Fruit fly (Drosophila melanogaster) whole organism, prepupa: ENCODE results near the gene Polr2A.

Experiments used
- CG10669 ChIP-seq: fragments of 200-800 bp; sonication (Bioruptor generic); optimal IDR thresholded peaks from 3 replicates; lab custom pipeline; 2018; ENCODE audit warnings: missing biosample characterization, mild to moderate bottlenecking, missing genetic modification characterization, moderate library complexity
- CG15336 ChIP-seq: fragments of 200-800 bp; sonication (Bioruptor generic); IDR thresholded peaks from 2 replicates; pipeline ENCODE4 v1.3.6; 2022; ENCODE audit warnings: missing biosample characterization, missing genetic modification characterization
- CG7368 ChIP-seq: fragments of 200-800 bp; sonication (Bioruptor generic); optimal IDR thresholded peaks from 3 replicates; lab custom pipeline; 2016; ENCODE audit warnings: missing biosample characterization, missing genetic modification characterization
- CG8632 ChIP-seq: fragments of 200-800 bp; sonication (Bioruptor generic); optimal IDR thresholded peaks from 3 replicates; lab custom pipeline; 2016; ENCODE audit warnings: missing biosample characterization, missing genetic modification characterization
- CG9139 ChIP-seq: fragments of 200-800 bp; sonication (Bioruptor generic); optimal IDR thresholded peaks from 3 replicates; lab custom pipeline; 2017; ENCODE audit warnings: missing biosample characterization, mild to moderate bottlenecking, missing genetic modification characterization
- Eip75B ChIP-seq: fragments of 200-800 bp; sonication (Bioruptor generic); optimal IDR thresholded peaks from 3 replicates; lab custom pipeline; 2016; ENCODE audit warnings: missing biosample characterization, missing genetic modification characterization
- Eip78C ChIP-seq: fragments of 200-800 bp; sonication (Bioruptor generic); peaks from one replicate; lab custom pipeline; 2016; ENCODE audit warnings: missing biosample characterization, missing genetic modification characterization
- OdsH ChIP-seq: fragments of 200-800 bp; sonication (Bioruptor generic); optimal IDR thresholded peaks from 3 replicates; lab custom pipeline; 2016; ENCODE audit warnings: missing biosample characterization, missing genetic modification characterization
- Sox102F ChIP-seq: fragments of 200-800 bp; sonication (Bioruptor generic); optimal IDR thresholded peaks from 2 replicates; lab custom pipeline; 2016; ENCODE audit warnings: missing biosample characterization, mild to moderate bottlenecking, missing genetic modification characterization
- dac ChIP-seq: fragments of 200-800 bp; sonication (Bioruptor generic); optimal IDR thresholded peaks from 2 replicates; lab custom pipeline; 2017; ENCODE audit warnings: missing biosample characterization, mild to moderate bottlenecking, missing genetic modification characterization
- esn ChIP-seq: fragments of 200-800 bp; sonication (Bioruptor generic); optimal IDR thresholded peaks from 2 replicates; lab custom pipeline; 2016; ENCODE audit warnings: missing biosample characterization, mild to moderate bottlenecking, missing genetic modification characterization, moderate library complexity
- fkh ChIP-seq: fragments of 200-800 bp; sonication (Bioruptor generic); optimal IDR thresholded peaks from 3 replicates; lab custom pipeline; 2017; ENCODE audit warnings: missing biosample characterization, mild to moderate bottlenecking, missing genetic modification characterization, moderate library complexity

DNA sequence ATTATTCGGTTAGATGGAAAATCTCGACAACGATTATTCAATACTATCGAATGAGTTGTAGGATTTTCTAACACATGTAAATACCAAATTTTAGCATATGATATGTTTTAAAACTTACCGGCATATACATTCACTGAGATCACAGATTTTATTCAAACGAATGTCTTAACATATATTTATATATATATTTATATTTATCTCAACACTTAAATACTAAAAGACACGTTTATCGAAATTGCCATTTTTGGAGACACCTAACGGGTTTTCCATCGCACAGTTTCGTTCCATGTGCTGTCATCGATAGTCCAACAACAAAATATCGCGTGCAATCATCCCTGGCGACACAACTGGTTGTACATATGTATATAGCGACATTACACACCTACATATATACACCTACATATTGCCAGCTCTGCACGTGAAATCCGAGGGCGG, 41.5 kb upstream of the Polr2A start, which contains the start of the genes CG2247 and CG1703:
- TF ChIP-seq CG10669 (GFP tag; lab: Kevin White, UChicago), result no peak
- TF ChIP-seq Eip78C (GFP tag; lab: Kevin White, UChicago), result no peak
- TF ChIP-seq CG7368 (GFP tag; lab: Kevin White, UChicago), result no peak
- no peak for TF ChIP-seq CG8632 (GFP tag; lab: Kevin White, UChicago)
- TF ChIP-seq CG15336 (GFP tag; lab: Robert Waterston, UW), result no peak
- TF ChIP-seq OdsH (GFP tag; lab: Kevin White, UChicago), result no peak
- TF ChIP-seq dac (GFP tag; lab: Kevin White, UChicago), result no peak
- TF ChIP-seq Eip75B (GFP tag; lab: Kevin White, UChicago), result no peak
- no peak for TF ChIP-seq CG9139
- no peak for TF ChIP-seq esn (GFP tag; lab: Kevin White, UChicago)
- TF ChIP-seq fkh (GFP tag; lab: Kevin White, UChicago), result no peak
- no peak for TF ChIP-seq Sox102F
